Worm (Caenorhabditis elegans) whole organism, L3 larva: ENCODE measurements around the gene elt-3.

Source experiments
- ZK546.5 ChIP-seq: sonication (generic microtip); optimal IDR thresholded peaks from 2 replicates; lab custom pipeline; 2017; ENCODE audit warnings: missing biosample characterization, missing genetic modification characterization
- elt-3 ChIP-seq, 3 experiments: fragments of 150-350 bp in 1 of 3; sonication (generic microtip) in 2 of 3; optimal IDR thresholded peaks; 2 replicates in 2 of 3; 4 replicates in 1 of 3; lab custom pipeline; 2014 to 2017; ENCODE audit warnings: missing biosample characterization in 3 of 3, missing genetic modification characterization in 3 of 3
- unc-62 ChIP-seq: fragments of 150-350 bp; sonication (generic microtip); optimal IDR thresholded peaks from 4 replicates; lab custom pipeline; 2014; ENCODE audit warnings: missing biosample characterization, missing genetic modification reagents, missing genetic modification characterization

DNA sequence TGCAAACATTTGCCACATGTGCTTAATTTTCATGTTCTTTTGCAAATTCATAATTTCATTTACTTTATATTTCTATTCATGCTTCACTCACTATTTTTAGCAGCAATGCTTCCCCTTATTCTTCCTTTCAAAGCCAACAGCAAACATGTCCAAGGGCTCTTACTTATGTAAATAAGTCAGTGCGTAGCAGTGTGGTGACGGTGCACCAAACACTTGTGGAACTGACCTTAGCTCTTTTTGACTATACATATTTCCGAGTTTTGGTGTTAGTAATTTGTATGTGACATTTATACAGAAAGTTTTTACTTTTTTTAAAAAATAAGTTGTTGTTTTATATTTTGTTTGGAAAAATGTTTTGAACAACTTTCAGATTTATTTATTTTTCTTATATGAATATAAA, 10.4 kb downstream of the elt-3 start:
- TF ChIP-seq ZK546.5 (tag; lab: Kevin White, UChicago) (no peak), elt-3 (tag; optimal IDR thresholded peaks at IDR 0.05; lab: Kevin White, UChicago) (no peak), unc-62 (GFP tag; lab: Kevin White, UChicago) (no peak)
